Worm (Caenorhabditis elegans) whole organism, L1 larva: ENCODE results near the gene C49G7.7.

Source experiments
- fkh-10 ChIP-seq: sonication (generic microtip); optimal IDR thresholded peaks from 2 replicates; lab custom pipeline; 2017; ENCODE audit warnings: missing biosample characterization, missing genetic modification reagents, missing genetic modification characterization
- nhr-28 ChIP-seq: fragments of 150-350 bp; optimal IDR thresholded peaks from 2 replicates; lab custom pipeline; 2014; ENCODE audit warnings: missing biosample characterization, missing genetic modification characterization
- pag-3 ChIP-seq: sonication (generic microtip); optimal IDR thresholded peaks from 2 replicates; lab custom pipeline; 2017; ENCODE audit warnings: missing genetic modification characterization, mild to moderate bottlenecking, missing compliant biosample characterization, antibody characterized with exemption, borderline replicate concordance; ENCODE audit not compliant: insufficient read depth

Gene C49G7.7

ce11 chrV:4082952-4083351, 48.7 kb downstream of the C49G7.7 start, which contains the start of gene F38H12.5 (continued):
- TF ChIP-seq nhr-28 (tag; lab: Kevin White, UChicago) (no peak), pag-3 (tag; lab: Kevin White, UChicago) (no peak), fkh-10 (no peak)
